Fruit fly (Drosophila melanogaster) whole organism, adult: ENCODE data around the gene nolo.

Source experiments
- CG11617 ChIP-seq: fragments of 200-800 bp; sonication (Bioruptor generic); optimal IDR thresholded peaks from 2 replicates; lab custom pipeline; 2017; ENCODE audit warnings: mild to moderate bottlenecking, missing biosample characterization, missing genetic modification reagents, missing genetic modification characterization
- CG12768 ChIP-seq: fragments of 200-800 bp; sonication (Bioruptor generic); optimal IDR thresholded peaks from 2 replicates; lab custom pipeline; 2017; ENCODE audit warnings: missing biosample characterization, missing genetic modification characterization, mild to moderate bottlenecking, moderate library complexity, missing genetic modification reagents
- CG14711 ChIP-seq: fragments of 200-800 bp; sonication (Bioruptor generic); optimal IDR thresholded peaks from 2 replicates; lab custom pipeline; 2018; ENCODE audit warnings: missing biosample characterization, mild to moderate bottlenecking, missing genetic modification characterization, moderate library complexity
- CG1620 ChIP-seq: fragments of 200-800 bp; sonication (Bioruptor generic); optimal IDR thresholded peaks from 2 replicates; lab custom pipeline; 2016; ENCODE audit warnings: missing biosample characterization, missing genetic modification characterization
- CG33017 ChIP-seq: fragments of 200-800 bp; sonication (Bioruptor generic); optimal IDR thresholded peaks from 2 replicates; lab custom pipeline; 2018; ENCODE audit warnings: missing biosample characterization, mild to moderate bottlenecking, missing genetic modification characterization, moderate library complexity
- CG5204 ChIP-seq: fragments of 200-800 bp; sonication (Bioruptor generic); optimal IDR thresholded peaks from 2 replicates; lab custom pipeline; 2016; ENCODE audit warnings: missing biosample characterization, missing genetic modification characterization
- CG7045 ChIP-seq: fragments of 200-800 bp; sonication (Bioruptor generic); optimal IDR thresholded peaks from 2 replicates; lab custom pipeline; 2017; ENCODE audit warnings: missing biosample characterization, mild to moderate bottlenecking, missing genetic modification characterization
- CG7101 ChIP-seq: fragments of 200-800 bp; sonication (Bioruptor generic); optimal IDR thresholded peaks from 2 replicates; lab custom pipeline; 2018; ENCODE audit warnings: missing biosample characterization, mild to moderate bottlenecking, missing genetic modification characterization, moderate library complexity
- Clk ChIP-seq: fragments of 200-800 bp; sonication (Bioruptor generic); optimal IDR thresholded peaks from 2 replicates; lab custom pipeline; 2017; ENCODE audit warnings: missing biosample characterization, missing genetic modification characterization
- Crg-1 ChIP-seq: fragments of 200-800 bp; sonication (Bioruptor generic); optimal IDR thresholded peaks from 2 replicates; lab custom pipeline; 2016; ENCODE audit warnings: missing biosample characterization, missing genetic modification characterization
- Hr96 ChIP-seq: fragments of 200-800 bp; sonication (Bioruptor generic); optimal IDR thresholded peaks from 2 replicates; lab custom pipeline; 2016; ENCODE audit warnings: missing biosample characterization, missing genetic modification characterization
- Mnt ChIP-seq: fragments of 200-800 bp; sonication (Bioruptor generic); optimal IDR thresholded peaks from 2 replicates; lab custom pipeline; 2016; ENCODE audit warnings: missing biosample characterization, mild to moderate bottlenecking, missing genetic modification characterization
- bab1 ChIP-seq: fragments of 200-800 bp; sonication (Bioruptor generic); optimal IDR thresholded peaks from 3 replicates; lab custom pipeline; 2019; ENCODE audit warnings: missing biosample characterization, mild to moderate bottlenecking, missing genetic modification characterization, moderate library complexity
- cnc ChIP-seq, 2 experiments: fragments of >200 bp; optimal IDR thresholded peaks; 2 replicates each; lab custom pipeline; 2017
- kay ChIP-seq: fragments of 200-800 bp; sonication (Bioruptor generic); peaks from one replicate; lab custom pipeline; 2016; ENCODE audit warnings: missing biosample characterization, missing genetic modification characterization, borderline replicate concordance
- ovo ChIP-seq: fragments of 200-800 bp; sonication (Bioruptor generic); optimal IDR thresholded peaks from 2 replicates; lab custom pipeline; 2016; ENCODE audit warnings: missing biosample characterization, missing genetic modification characterization
- pad ChIP-seq: fragments of 200-800 bp; sonication (Bioruptor generic); optimal IDR thresholded peaks from 3 replicates; lab custom pipeline; 2017; ENCODE audit warnings: missing biosample characterization, missing genetic modification characterization, mild to moderate bottlenecking, moderate library complexity, missing genetic modification reagents
- tj ChIP-seq: fragments of 200-800 bp; sonication (Bioruptor generic); optimal IDR thresholded peaks from 3 replicates; lab custom pipeline; 2017; ENCODE audit warnings: missing biosample characterization, mild to moderate bottlenecking, missing genetic modification characterization, moderate library complexity
- toe ChIP-seq: fragments of 200-800 bp; sonication (Bioruptor generic); optimal IDR thresholded peaks from 2 replicates; lab custom pipeline; 2016; ENCODE audit warnings: missing biosample characterization, missing genetic modification characterization

Gene nolo

dm6 chr2L:21756696-21757095 lies 72.8 kb downstream of the nolo start:
- TF ChIP-seq CG5204 = no peak
- TF ChIP-seq CG33017 (tag; lab: Kevin White, UChicago) = no peak
- TF ChIP-seq CG1620 = no peak
- TF ChIP-seq CG14711 = no peak
- TF ChIP-seq ovo (GFP tag; lab: Kevin White, UChicago) = no peak
- TF ChIP-seq CG11617 = no peak
- no peak for TF ChIP-seq pad
- no peak for TF ChIP-seq toe (GFP tag; lab: Kevin White, UChicago)
- TF ChIP-seq CG7101 (tag; lab: Kevin White, UChicago) = no peak
- no peak for TF ChIP-seq CG7045 (GFP tag; lab: Kevin White, UChicago)

dm6 chr2L:21757264-21758066 lies 73.6 kb downstream of the nolo start, which contains the start of the genes step and CG1416:
Gene step, minus strand, starts transcription at chr2L:21757466.
Gene CG1416, plus strand, starts transcription at chr2L:21758010.
- TF ChIP-seq bab1 (GFP tag; lab: Kevin White, UChicago) (no peak), Crg-1 (GFP tag; lab: Kevin White, UChicago) (no peak), ovo (GFP tag; lab: Kevin White, UChicago) (no peak), Mnt (no peak), CG5204 (peak; percentile 71), pad (peak; percentile 20), CG12768 (GFP tag; lab: Kevin White, UChicago) (no peak), toe (GFP tag; lab: Kevin White, UChicago) (peak; percentile 52), CG1620 (peak; percentile 51), cnc (optimal IDR thresholded peaks at IDR 0.05; lab: Kevin White, UChicago) (no peak), CG14711 (no peak), CG7045 (GFP tag; lab: Kevin White, UChicago) (no peak), Hr96 (peak; percentile 24), Clk (GFP tag; lab: Kevin White, UChicago) (no peak), kay (peak; percentile 65)

- TF ChIP-seq CG1620 = no peak
- no peak for TF ChIP-seq CG7045 (GFP tag; lab: Kevin White, UChicago)
- no peak for TF ChIP-seq CG11617
- TF ChIP-seq CG5204 = no peak
- no peak for TF ChIP-seq bab1 (GFP tag; lab: Kevin White, UChicago)
- no peak for TF ChIP-seq pad
- no peak for TF ChIP-seq toe (GFP tag; lab: Kevin White, UChicago)
- TF ChIP-seq CG33017 (tag; lab: Kevin White, UChicago) = no peak
- TF ChIP-seq Mnt = no peak
- TF ChIP-seq kay = no peak
- TF ChIP-seq Crg-1 (GFP tag; lab: Kevin White, UChicago) = no peak
- no peak for TF ChIP-seq tj
- TF ChIP-seq CG12768 (GFP tag; lab: Kevin White, UChicago) = no peak
- no peak for TF ChIP-seq CG14711
- no peak for TF ChIP-seq cnc (optimal IDR thresholded peaks at IDR 0.05; lab: Kevin White, UChicago)
- TF ChIP-seq ovo (GFP tag; lab: Kevin White, UChicago) = no peak
These were observed 74.1 kb downstream of the nolo start for dm6 chr2L:21758067-21758398.

dm6 chr2L:21764934-21765333 lies 81.0 kb downstream of the nolo start:
- TF ChIP-seq CG14711 (no peak), Mnt (no peak), toe (GFP tag; lab: Kevin White, UChicago) (no peak), CG1620 (no peak), Hr96 (no peak), CG7101 (tag; lab: Kevin White, UChicago) (no peak), CG12768 (GFP tag; lab: Kevin White, UChicago) (no peak), Crg-1 (GFP tag; lab: Kevin White, UChicago) (no peak), Clk (GFP tag; lab: Kevin White, UChicago) (no peak)

dm6 chr2L:21769461-21769860 lies 85.6 kb downstream of the nolo start:
- TF ChIP-seq pad = no peak
- TF ChIP-seq CG11617 = no peak
- TF ChIP-seq tj = no peak
- no peak for TF ChIP-seq ovo (GFP tag; lab: Kevin White, UChicago)
- TF ChIP-seq kay = no peak
- TF ChIP-seq CG7045 (GFP tag; lab: Kevin White, UChicago) = no peak
- no peak for TF ChIP-seq cnc (optimal IDR thresholded peaks at IDR 0.05; lab: Kevin White, UChicago)
- TF ChIP-seq Hr96 = no peak
- no peak for TF ChIP-seq CG12768 (GFP tag; lab: Kevin White, UChicago)
- TF ChIP-seq Crg-1 (GFP tag; lab: Kevin White, UChicago) = no peak
- TF ChIP-seq Clk (GFP tag; lab: Kevin White, UChicago) = no peak
- TF ChIP-seq bab1 (GFP tag; lab: Kevin White, UChicago) = no peak
- no peak for TF ChIP-seq CG1620
